Fruit fly (Drosophila melanogaster) whole organism, wandering third instar larva: Measurements from ENCODE around the gene CG42828.

ENCODE experiments used
- Myc ChIP-seq: fragments of >200 bp; optimal IDR thresholded peaks from 2 replicates; lab custom pipeline; 2017
- brk ChIP-seq: fragments of 200-800 bp; sonication (Bioruptor generic); optimal IDR thresholded peaks from 2 replicates; lab custom pipeline; 2016; ENCODE audit warnings: missing biosample characterization, mild to moderate bottlenecking, missing genetic modification characterization
- ey ChIP-seq: fragments of 200-800 bp; sonication (Bioruptor generic); optimal IDR thresholded peaks from 2 replicates; lab custom pipeline; 2016; ENCODE audit warnings: missing biosample characterization, missing genetic modification characterization
- fru ChIP-seq: fragments of 200-800 bp; sonication (Bioruptor generic); optimal IDR thresholded peaks from 3 replicates; lab custom pipeline; 2016; ENCODE audit warnings: missing biosample characterization, mild to moderate bottlenecking, missing genetic modification characterization
- jim ChIP-seq: fragments of 175-275, 200-325 bp; sonication (Bioruptor generic); optimal IDR thresholded peaks from 2 replicates; lab custom pipeline; 2016; ENCODE audit warnings: missing biosample characterization, mild to moderate bottlenecking, missing genetic modification characterization
- psq ChIP-seq: fragments of 200-800 bp; sonication (Bioruptor generic); optimal IDR thresholded peaks from 3 replicates; lab custom pipeline; 2017; ENCODE audit warnings: missing biosample characterization, mild to moderate bottlenecking, missing genetic modification characterization, moderate library complexity

- TF ChIP-seq psq (GFP tag; lab: Kevin White, UChicago) = no peak
- no peak for TF ChIP-seq brk (GFP tag; lab: Kevin White, UChicago)
- no peak for TF ChIP-seq ey
- TF ChIP-seq jim (GFP tag; lab: Kevin White, UChicago) = no peak
- TF ChIP-seq fru (GFP tag; lab: Kevin White, UChicago) = peak; percentile 96
- TF ChIP-seq Myc (lab: Kevin White, UChicago) = no peak
Measured at dm6 chr3R:23386021-23386457, 12.5 kb downstream of the CG42828 start.
